Worm (Caenorhabditis elegans): ENCODE data around the gene toc-1.

ce11 chrIII:5274715-5275355 is at the start of gene toc-1, which contains the start of gene daf-41:
- TF ChIP-seq unc-39 (tag; optimal IDR thresholded peaks at IDR 0.05) (no peak), lin-39 (tag; optimal IDR thresholded peaks at IDR 0.05) (peak; percentile 4), ztf-4 (tag; optimal IDR thresholded peaks at IDR 0.05) (no peak), unc-62 (GFP tag; optimal IDR thresholded peaks at IDR 0.05) (no peak), aly-2 (tag; optimal IDR thresholded peaks at IDR 0.05) (no peak), snpc-4 (tag; optimal IDR thresholded peaks at IDR 0.05) (peak; percentile 25)
